Fruit fly (Drosophila melanogaster): Measurements from ENCODE around the gene noi.

- peak; percentile 91 for TF ChIP-seq CG33017 (tag; optimal IDR thresholded peaks at IDR 0.05)
- peak; percentile 56 for TF ChIP-seq pad (GFP tag; optimal IDR thresholded peaks at IDR 0.05)
- TF ChIP-seq CG12768 (GFP tag; optimal IDR thresholded peaks at IDR 0.05), result peak; percentile 87
- no peak for TF ChIP-seq Crg-1 (GFP tag; optimal IDR thresholded peaks at IDR 0.05)
- no peak for TF ChIP-seq CG1620 (GFP tag; optimal IDR thresholded peaks at IDR 0.05)
- no peak for TF ChIP-seq toe (GFP tag; optimal IDR thresholded peaks at IDR 0.05)
Measured at dm6 chr3R:5565623-5566022, 25.6 kb downstream of the noi start.
